Fruit fly (Drosophila melanogaster) whole organism, adult: Measurements from ENCODE around the gene DCX-EMAP.

Experiments
- CG11617 ChIP-seq: fragments of 200-800 bp; sonication (Bioruptor generic); optimal IDR thresholded peaks from 2 replicates; lab custom pipeline; 2017; ENCODE audit warnings: mild to moderate bottlenecking, missing biosample characterization, missing genetic modification reagents, missing genetic modification characterization
- CG12768 ChIP-seq: fragments of 200-800 bp; sonication (Bioruptor generic); optimal IDR thresholded peaks from 2 replicates; lab custom pipeline; 2017; ENCODE audit warnings: missing biosample characterization, missing genetic modification characterization, mild to moderate bottlenecking, moderate library complexity, missing genetic modification reagents
- CG14711 ChIP-seq: fragments of 200-800 bp; sonication (Bioruptor generic); optimal IDR thresholded peaks from 2 replicates; lab custom pipeline; 2018; ENCODE audit warnings: missing biosample characterization, mild to moderate bottlenecking, missing genetic modification characterization, moderate library complexity
- CG1620 ChIP-seq: fragments of 200-800 bp; sonication (Bioruptor generic); optimal IDR thresholded peaks from 2 replicates; lab custom pipeline; 2016; ENCODE audit warnings: missing biosample characterization, missing genetic modification characterization
- CG33017 ChIP-seq: fragments of 200-800 bp; sonication (Bioruptor generic); optimal IDR thresholded peaks from 2 replicates; lab custom pipeline; 2018; ENCODE audit warnings: missing biosample characterization, mild to moderate bottlenecking, missing genetic modification characterization, moderate library complexity
- CG5204 ChIP-seq: fragments of 200-800 bp; sonication (Bioruptor generic); optimal IDR thresholded peaks from 2 replicates; lab custom pipeline; 2016; ENCODE audit warnings: missing biosample characterization, missing genetic modification characterization
- CG7045 ChIP-seq: fragments of 200-800 bp; sonication (Bioruptor generic); optimal IDR thresholded peaks from 2 replicates; lab custom pipeline; 2017; ENCODE audit warnings: missing biosample characterization, mild to moderate bottlenecking, missing genetic modification characterization
- CG7101 ChIP-seq: fragments of 200-800 bp; sonication (Bioruptor generic); optimal IDR thresholded peaks from 2 replicates; lab custom pipeline; 2018; ENCODE audit warnings: missing biosample characterization, mild to moderate bottlenecking, missing genetic modification characterization, moderate library complexity
- Clk ChIP-seq: fragments of 200-800 bp; sonication (Bioruptor generic); optimal IDR thresholded peaks from 2 replicates; lab custom pipeline; 2017; ENCODE audit warnings: missing biosample characterization, missing genetic modification characterization
- Crg-1 ChIP-seq: fragments of 200-800 bp; sonication (Bioruptor generic); optimal IDR thresholded peaks from 2 replicates; lab custom pipeline; 2016; ENCODE audit warnings: missing biosample characterization, missing genetic modification characterization
- Hr96 ChIP-seq: fragments of 200-800 bp; sonication (Bioruptor generic); optimal IDR thresholded peaks from 2 replicates; lab custom pipeline; 2016; ENCODE audit warnings: missing biosample characterization, missing genetic modification characterization
- Mnt ChIP-seq: fragments of 200-800 bp; sonication (Bioruptor generic); optimal IDR thresholded peaks from 2 replicates; lab custom pipeline; 2016; ENCODE audit warnings: missing biosample characterization, mild to moderate bottlenecking, missing genetic modification characterization
- bab1 ChIP-seq: fragments of 200-800 bp; sonication (Bioruptor generic); optimal IDR thresholded peaks from 3 replicates; lab custom pipeline; 2019; ENCODE audit warnings: missing biosample characterization, mild to moderate bottlenecking, missing genetic modification characterization, moderate library complexity
- cic ChIP-seq: fragments of 200-800 bp; sonication (Bioruptor generic); optimal IDR thresholded peaks from 2 replicates; lab custom pipeline; 2017; ENCODE audit warnings: missing biosample characterization, mild to moderate bottlenecking, missing genetic modification characterization, moderate library complexity
- cnc ChIP-seq, 2 experiments: fragments of >200 bp; optimal IDR thresholded peaks; 2 replicates each; lab custom pipeline; 2017
- kay ChIP-seq: fragments of 200-800 bp; sonication (Bioruptor generic); peaks from one replicate; lab custom pipeline; 2016; ENCODE audit warnings: missing biosample characterization, missing genetic modification characterization, borderline replicate concordance
- ovo ChIP-seq: fragments of 200-800 bp; sonication (Bioruptor generic); optimal IDR thresholded peaks from 2 replicates; lab custom pipeline; 2016; ENCODE audit warnings: missing biosample characterization, missing genetic modification characterization
- pad ChIP-seq: fragments of 200-800 bp; sonication (Bioruptor generic); optimal IDR thresholded peaks from 3 replicates; lab custom pipeline; 2017; ENCODE audit warnings: missing biosample characterization, missing genetic modification characterization, mild to moderate bottlenecking, moderate library complexity, missing genetic modification reagents
- tj ChIP-seq: fragments of 200-800 bp; sonication (Bioruptor generic); optimal IDR thresholded peaks from 3 replicates; lab custom pipeline; 2017; ENCODE audit warnings: missing biosample characterization, mild to moderate bottlenecking, missing genetic modification characterization, moderate library complexity
- toe ChIP-seq: fragments of 200-800 bp; sonication (Bioruptor generic); optimal IDR thresholded peaks from 2 replicates; lab custom pipeline; 2016; ENCODE audit warnings: missing biosample characterization, missing genetic modification characterization

The DCX-EMAP gene

dm6 chr3L:14960549-14960948 is 56.9 kb downstream of the DCX-EMAP start:
- no peak for TF ChIP-seq pad
- no peak for TF ChIP-seq ovo
- TF ChIP-seq Crg-1, result no peak
- no peak for TF ChIP-seq CG5204 (GFP tag; lab: Kevin White, UChicago)
- no peak for TF ChIP-seq CG11617 (GFP tag; lab: Kevin White, UChicago)

- no peak for TF ChIP-seq Mnt (GFP tag; lab: Kevin White, UChicago)
- TF ChIP-seq CG5204 (GFP tag; lab: Kevin White, UChicago), result no peak
- TF ChIP-seq CG7101 (tag; lab: Kevin White, UChicago), result no peak
- TF ChIP-seq toe (GFP tag; lab: Kevin White, UChicago), result no peak
- TF ChIP-seq cnc (optimal IDR thresholded peaks at IDR 0.05; lab: Kevin White, UChicago), result no peak
- no peak for TF ChIP-seq CG12768 (GFP tag; lab: Kevin White, UChicago)
- TF ChIP-seq CG7045 (GFP tag; lab: Kevin White, UChicago), result no peak
- no peak for TF ChIP-seq CG14711
- TF ChIP-seq tj, result no peak
- no peak for TF ChIP-seq CG33017
- TF ChIP-seq bab1 (GFP tag; lab: Kevin White, UChicago), result no peak
- TF ChIP-seq cic (GFP tag; lab: Kevin White, UChicago), result no peak
Measured at dm6 chr3L:14961027-14961426, 57.4 kb downstream of the DCX-EMAP start.

dm6 chr3L:14962729-14963128 is 59.1 kb downstream of the DCX-EMAP start:
- TF ChIP-seq CG33017, result no peak
- TF ChIP-seq kay (GFP tag; lab: Kevin White, UChicago), result no peak
- TF ChIP-seq Hr96 (GFP tag; lab: Kevin White, UChicago), result no peak
- no peak for TF ChIP-seq cnc (optimal IDR thresholded peaks at IDR 0.05; lab: Kevin White, UChicago)
- no peak for TF ChIP-seq CG7045 (GFP tag; lab: Kevin White, UChicago)

- TF ChIP-seq CG33017, result no peak
Measured at dm6 chr3L:14964862-14965261, 61.3 kb downstream of the DCX-EMAP start.

DNA sequence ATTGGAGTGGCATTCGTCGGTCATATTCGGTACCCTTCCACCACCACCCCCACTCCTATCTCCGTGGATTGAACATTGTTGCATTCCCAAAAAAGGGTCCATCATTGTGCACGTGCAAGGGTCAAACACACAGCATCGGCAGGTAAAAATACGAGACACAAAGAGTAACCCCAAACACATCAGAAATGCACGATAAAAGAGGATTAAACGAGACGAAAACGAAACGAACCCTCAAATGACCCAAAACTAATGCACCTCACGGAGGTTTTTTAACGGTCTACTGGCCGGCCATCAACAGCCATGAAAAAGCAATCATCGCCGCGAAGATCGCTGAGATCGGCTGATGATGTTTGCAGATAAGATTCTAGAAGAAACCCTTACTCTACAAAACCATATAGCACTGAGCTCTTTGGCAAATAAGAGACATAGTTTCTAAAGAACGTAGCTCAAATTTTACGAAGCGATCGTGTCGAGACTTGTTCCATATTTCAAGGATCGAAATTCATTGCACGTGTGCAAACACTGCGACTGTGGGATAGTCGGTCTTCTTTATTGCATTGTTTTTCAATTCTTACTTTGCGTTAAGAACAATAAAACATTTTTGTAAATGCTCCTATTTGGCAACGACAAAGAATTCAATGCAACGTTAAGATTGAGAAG is 62.7 kb downstream of the DCX-EMAP start:
- TF ChIP-seq CG11617 (GFP tag; lab: Kevin White, UChicago), result no peak
- TF ChIP-seq CG7045 (GFP tag; lab: Kevin White, UChicago), result no peak
- TF ChIP-seq bab1 (GFP tag; lab: Kevin White, UChicago), result no peak
- no peak for TF ChIP-seq Mnt (GFP tag; lab: Kevin White, UChicago)
- no peak for TF ChIP-seq cic (GFP tag; lab: Kevin White, UChicago)
- TF ChIP-seq kay (GFP tag; lab: Kevin White, UChicago), result no peak
- no peak for TF ChIP-seq CG7101 (tag; lab: Kevin White, UChicago)

DNA sequence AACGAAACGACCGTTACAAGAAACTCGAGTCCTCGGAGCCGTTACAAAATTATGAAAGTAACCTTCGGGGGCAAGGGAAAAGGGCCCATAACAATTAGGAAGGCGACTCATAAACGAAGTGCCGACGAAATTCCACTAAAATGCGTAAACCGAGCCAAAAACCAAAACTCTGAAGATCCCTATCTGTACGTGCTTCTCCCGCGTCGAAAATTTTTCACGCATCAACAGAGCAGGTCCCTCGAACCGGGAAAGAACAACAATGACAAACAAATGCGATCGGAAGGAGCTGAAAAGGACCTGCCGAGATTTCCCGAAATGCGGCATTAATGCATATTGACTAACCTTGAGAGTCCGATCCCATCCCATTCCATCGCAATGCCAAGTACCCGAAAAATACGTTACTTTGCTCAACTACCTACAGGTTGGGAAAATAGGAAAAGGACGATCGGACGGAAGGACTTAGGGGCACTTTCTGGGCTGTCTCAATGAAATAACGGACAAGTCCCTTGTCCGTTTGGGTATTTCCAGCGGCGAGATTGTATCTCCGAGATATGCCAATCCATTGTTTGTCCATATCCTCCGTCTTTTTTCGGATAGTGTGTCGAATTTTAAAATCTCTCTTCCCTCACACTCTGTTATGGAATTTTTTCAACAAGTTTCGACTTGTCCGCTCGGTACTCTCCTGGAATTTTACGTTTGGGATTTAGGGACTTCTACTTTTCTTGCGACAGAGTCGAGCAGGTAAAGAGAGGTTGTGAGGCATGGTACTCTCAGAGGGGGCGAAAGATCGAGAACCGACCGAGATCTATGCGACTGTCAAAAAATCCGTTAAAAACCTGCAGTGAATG is 64.3 kb downstream of the DCX-EMAP start:
- no peak for TF ChIP-seq pad
- TF ChIP-seq toe (GFP tag; lab: Kevin White, UChicago), result no peak
- no peak for TF ChIP-seq Clk (GFP tag; lab: Kevin White, UChicago)
- TF ChIP-seq cnc (optimal IDR thresholded peaks at IDR 0.05; lab: Kevin White, UChicago), result no peak
- no peak for TF ChIP-seq CG7045 (GFP tag; lab: Kevin White, UChicago)
- no peak for TF ChIP-seq Hr96 (GFP tag; lab: Kevin White, UChicago)
- TF ChIP-seq cic (GFP tag; lab: Kevin White, UChicago), result no peak
- no peak for TF ChIP-seq bab1 (GFP tag; lab: Kevin White, UChicago)
- no peak for TF ChIP-seq tj
- TF ChIP-seq Crg-1, result no peak
- TF ChIP-seq Mnt (GFP tag; lab: Kevin White, UChicago), result no peak
- no peak for TF ChIP-seq kay (GFP tag; lab: Kevin White, UChicago)
- TF ChIP-seq ovo, result no peak
- no peak for TF ChIP-seq CG7101 (tag; lab: Kevin White, UChicago)
- no peak for TF ChIP-seq CG14711
- no peak for TF ChIP-seq CG1620 (GFP tag; lab: Kevin White, UChicago)
- TF ChIP-seq CG33017, result no peak
- TF ChIP-seq CG5204 (GFP tag; lab: Kevin White, UChicago), result no peak
- no peak for TF ChIP-seq CG12768 (GFP tag; lab: Kevin White, UChicago)

DNA sequence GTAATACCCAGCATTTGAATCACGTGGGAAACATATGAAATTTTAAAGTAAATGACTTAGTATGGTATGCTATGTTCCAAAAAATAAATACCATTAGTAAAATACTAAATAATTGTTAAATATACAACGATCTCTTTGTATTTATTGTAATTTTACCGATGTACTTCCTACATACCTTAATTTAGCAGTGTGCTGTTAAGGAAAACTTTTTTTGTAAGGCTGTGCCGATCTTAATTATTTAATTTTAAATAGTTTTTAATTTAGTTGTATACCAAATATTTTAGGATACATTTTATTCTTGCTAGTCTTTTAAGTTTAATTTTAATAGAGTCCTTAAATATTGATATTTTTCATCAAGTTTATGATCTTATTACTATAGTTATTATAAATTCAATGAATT is 64.9 kb downstream of the DCX-EMAP start:
- TF ChIP-seq Clk (GFP tag; lab: Kevin White, UChicago), result no peak
- TF ChIP-seq Hr96 (GFP tag; lab: Kevin White, UChicago), result no peak
- TF ChIP-seq CG7045 (GFP tag; lab: Kevin White, UChicago), result no peak
